Worm (Caenorhabditis elegans): ENCODE data around the gene nemp-1.

The nemp-1 gene

ce11 chrIII:429038-429437 is 43.1 kb upstream of the nemp-1 start, which contains the start of gene cec-8:
cec-8 (plus strand) TSS chrIII:429338.
- TF ChIP-seq Y116A8C.19 (tag; optimal IDR thresholded peaks at IDR 0.05; ENCODE audit: borderline replicate concordance) (no peak), efl-1 (optimal IDR thresholded peaks at IDR 0.05) (no peak), efl-1 (GFP tag; optimal IDR thresholded peaks at IDR 0.05 in 1 of 2) (peak in 1 of 2 experiments; percentile 87)

- TF ChIP-seq nhr-19 (GFP tag; conservative IDR thresholded peaks at IDR 0.05) = peak; percentile 32
- TF ChIP-seq nhr-237 (tag; optimal IDR thresholded peaks at IDR 0.05) = no peak
- TF ChIP-seq ceh-88 (GFP tag; IDR thresholded peaks at IDR 0.05) = no peak
- TF ChIP-seq ceh-82 (tag; optimal IDR thresholded peaks at IDR 0.05) = peak; percentile 38 to 43 (median 40)
- TF ChIP-seq snu-23 (GFP tag; optimal IDR thresholded peaks at IDR 0.05) = peak; percentile 62
- peak; percentile 71 for TF ChIP-seq blmp-1 (tag; optimal IDR thresholded peaks at IDR 0.05)
- TF ChIP-seq hpl-2 (GFP tag; optimal IDR thresholded peaks at IDR 0.05) = no peak
- no peak for TF ChIP-seq aly-2 (tag; optimal IDR thresholded peaks at IDR 0.05)
- TF ChIP-seq zag-1 (tag; optimal IDR thresholded peaks at IDR 0.05) = no peak
- no peak for TF ChIP-seq pag-3 (tag; optimal IDR thresholded peaks at IDR 0.05; ENCODE audit: borderline replicate concordance, insufficient read depth)
- no peak for TF ChIP-seq alr-1 (tag; optimal IDR thresholded peaks at IDR 0.05; ENCODE audit: borderline replicate concordance)
- no peak for TF ChIP-seq nhr-11 (tag; optimal IDR thresholded peaks at IDR 0.05)
- peak; percentile 62 for TF ChIP-seq nhr-71 (tag; optimal IDR thresholded peaks at IDR 0.05)
- TF ChIP-seq aha-1 (tag; optimal IDR thresholded peaks at IDR 0.05) = no peak
- TF ChIP-seq sox-4 (tag; optimal IDR thresholded peaks at IDR 0.05) = no peak
- TF ChIP-seq nhr-20 (tag; optimal IDR thresholded peaks at IDR 0.05) = peak; percentile 61
- no peak for TF ChIP-seq fos-1 (tag; optimal IDR thresholded peaks at IDR 0.05)
- TF ChIP-seq lin-14 (GFP tag; optimal IDR thresholded peaks at IDR 0.05) = peak; percentile 90
- TF ChIP-seq ztf-4 (tag; optimal IDR thresholded peaks at IDR 0.05) = no peak
- no peak for TF ChIP-seq xbp-1 (tag; optimal IDR thresholded peaks at IDR 0.05)
- no peak for TF ChIP-seq ama-1 (optimal IDR thresholded peaks at IDR 0.05)
- TF ChIP-seq hlh-17 (GFP tag; optimal IDR thresholded peaks at IDR 0.05; ENCODE audit: borderline replicate concordance) = no peak
- no peak for TF ChIP-seq ceh-63 (GFP tag; optimal IDR thresholded peaks at IDR 0.05)
- TF ChIP-seq ztf-11 (tag; optimal IDR thresholded peaks at IDR 0.05) = no peak
- TF ChIP-seq lin-15B (tag; optimal IDR thresholded peaks at IDR 0.05) = no peak
- no peak for TF ChIP-seq Y116A8C.19 (tag; optimal IDR thresholded peaks at IDR 0.05; ENCODE audit: borderline replicate concordance)
- TF ChIP-seq nhr-28 (tag; optimal IDR thresholded peaks at IDR 0.05) = no peak
- TF ChIP-seq unc-130 (tag; optimal IDR thresholded peaks at IDR 0.05) = no peak
- peak in 1 of 2 experiments; percentile 16 for TF ChIP-seq mdl-1 (tag; optimal IDR thresholded peaks at IDR 0.05)
- TF ChIP-seq pqm-1 (tag; optimal IDR thresholded peaks at IDR 0.05) = no peak
- TF ChIP-seq nhr-90 (tag; optimal IDR thresholded peaks at IDR 0.05; ENCODE audit: poor library complexity) = peak; percentile 49
- TF ChIP-seq fkh-4 (tag; optimal IDR thresholded peaks at IDR 0.05; ENCODE audit: borderline replicate concordance) = no peak
- peak; percentile 70 for TF ChIP-seq rnt-1 (tag; optimal IDR thresholded peaks at IDR 0.05)
- peak; percentile 7 for TF ChIP-seq tbx-2 (tag; optimal IDR thresholded peaks at IDR 0.05)
- no peak for TF ChIP-seq unc-30 (tag; optimal IDR thresholded peaks at IDR 0.05)
- TF ChIP-seq elt-3 (tag; optimal IDR thresholded peaks at IDR 0.05) = no peak
- no peak for TF ChIP-seq ces-1 (GFP tag; optimal IDR thresholded peaks at IDR 0.05)
- peak; percentile 78 for TF ChIP-seq grh-1 (GFP tag; IDR thresholded peaks at IDR 0.05)
- peak in 1 of 2 experiments; percentile 37 for TF ChIP-seq egl-27 (tag; optimal IDR thresholded peaks at IDR 0.05)
- peak; percentile 42 for TF ChIP-seq swsn-7 (tag; optimal IDR thresholded peaks at IDR 0.05)
- no peak for TF ChIP-seq ceh-90 (tag; optimal IDR thresholded peaks at IDR 0.05)
- TF ChIP-seq lin-39 (tag; optimal IDR thresholded peaks at IDR 0.05) = no peak
- TF ChIP-seq F16B12.6 (tag; optimal IDR thresholded peaks at IDR 0.05) = peak; percentile 15
- no peak for TF ChIP-seq nhr-84 (tag; optimal IDR thresholded peaks at IDR 0.05)
- TF ChIP-seq fkh-10 (GFP tag; optimal IDR thresholded peaks at IDR 0.05) = no peak
- no peak for TF ChIP-seq sup-37 (GFP tag; optimal IDR thresholded peaks at IDR 0.05)
- no peak for TF ChIP-seq nhr-76 (tag; optimal IDR thresholded peaks at IDR 0.05)
- no peak for TF ChIP-seq snpc-4 (tag; optimal IDR thresholded peaks at IDR 0.05)
- TF ChIP-seq C34B4.2 (tag; optimal IDR thresholded peaks at IDR 0.05) = no peak
- TF ChIP-seq pax-3 (tag; optimal IDR thresholded peaks at IDR 0.05) = no peak
These were observed 39.1 kb upstream of the nemp-1 start for ce11 chrIII:432988-433387.

Data from whole organism, L1 larva.